Worm (Caenorhabditis elegans) whole organism, L3 larva: Measurements from ENCODE around the gene vha-13.

ENCODE experiments used
- R02D3.7 ChIP-seq: fragments of 150-350 bp; optimal IDR thresholded peaks from 2 replicates; lab custom pipeline; 2014; ENCODE audit warnings: missing biosample characterization, missing genetic modification characterization
- ZK546.5 ChIP-seq: sonication (generic microtip); optimal IDR thresholded peaks from 2 replicates; lab custom pipeline; 2017; ENCODE audit warnings: missing biosample characterization, missing genetic modification characterization
- aly-2 ChIP-seq: fragments of 150-350 bp; optimal IDR thresholded peaks from 2 replicates; lab custom pipeline; 2014; ENCODE audit warnings: missing biosample characterization, missing genetic modification characterization
- ama-1 ChIP-seq: fragments of 150-350 bp; optimal IDR thresholded peaks from 2 replicates; lab custom pipeline; 2018
- ceh-16 ChIP-seq: sonication (generic microtip); optimal IDR thresholded peaks from 2 replicates; lab custom pipeline; 2017; ENCODE audit warnings: missing biosample characterization, missing genetic modification characterization
- ceh-28 ChIP-seq: fragments of 150-350 bp; optimal IDR thresholded peaks from 2 replicates; lab custom pipeline; 2014; ENCODE audit warnings: missing biosample characterization, missing genetic modification reagents, missing genetic modification characterization
- ceh-82 ChIP-seq: fragments of 150-350 bp; optimal IDR thresholded peaks from 2 replicates; lab custom pipeline; 2014; ENCODE audit warnings: missing biosample characterization, missing genetic modification characterization
- ceh-9 ChIP-seq: sonication (generic microtip); optimal IDR thresholded peaks from 2 replicates; lab custom pipeline; 2018; ENCODE audit warnings: missing biosample characterization, missing genetic modification characterization
- daf-12 ChIP-seq: fragments of 150-350 bp; optimal IDR thresholded peaks from 2 replicates; lab custom pipeline; 2014; ENCODE audit warnings: missing biosample characterization, missing genetic modification reagents, missing genetic modification characterization
- egl-27 ChIP-seq: sonication (generic microtip); optimal IDR thresholded peaks from 4 replicates; lab custom pipeline; 2017; ENCODE audit warnings: missing biosample characterization, missing genetic modification reagents, missing genetic modification characterization
- egl-5 ChIP-seq: fragments of 150-350 bp; optimal IDR thresholded peaks from 2 replicates; lab custom pipeline; 2017; ENCODE audit warnings: missing biosample characterization, missing genetic modification reagents, missing genetic modification characterization, inconsistent platforms
- elt-1 ChIP-seq: fragments of 150-350 bp; optimal IDR thresholded peaks from 2 replicates; lab custom pipeline; 2014; ENCODE audit warnings: missing biosample characterization, missing genetic modification characterization
- elt-2 ChIP-seq: sonication (generic microtip); optimal IDR thresholded peaks from 2 replicates; lab custom pipeline; 2016; ENCODE audit warnings: missing genetic modification reagents, mild to moderate bottlenecking, missing genetic modification characterization, missing compliant biosample characterization
- elt-3 ChIP-seq, 3 experiments: fragments of 150-350 bp in 1 of 3; sonication (generic microtip) in 2 of 3; optimal IDR thresholded peaks; 2 replicates in 2 of 3; 4 replicates in 1 of 3; lab custom pipeline; 2014 to 2017; ENCODE audit warnings: missing biosample characterization in 3 of 3, missing genetic modification characterization in 3 of 3
- eor-1 ChIP-seq, 2 experiments: fragments of 150-350 bp; optimal IDR thresholded peaks; 2 replicates each; lab custom pipeline; 2014 to 2018; ENCODE audit warnings: missing biosample characterization in 2 of 2, missing genetic modification characterization in 2 of 2
- fkh-10 ChIP-seq: sonication (generic microtip); optimal IDR thresholded peaks from 2 replicates; lab custom pipeline; 2017; ENCODE audit warnings: missing biosample characterization, missing genetic modification reagents, missing genetic modification characterization
- fkh-2 ChIP-seq: fragments of 150-350 bp; optimal IDR thresholded peaks from 2 replicates; lab custom pipeline; 2014; ENCODE audit warnings: missing biosample characterization, missing genetic modification reagents, missing genetic modification characterization
- fos-1 ChIP-seq: fragments of 150-350 bp; optimal IDR thresholded peaks from 2 replicates; lab custom pipeline; 2014; ENCODE audit warnings: missing biosample characterization, missing genetic modification characterization
- hmg-11 ChIP-seq: sonication (generic microtip); optimal IDR thresholded peaks from 2 replicates; lab custom pipeline; 2016; ENCODE audit warnings: missing genetic modification characterization, missing compliant biosample characterization
- jun-1 ChIP-seq: fragments of 150-350 bp; optimal IDR thresholded peaks from 2 replicates; lab custom pipeline; 2014; ENCODE audit warnings: missing biosample characterization, missing genetic modification reagents, missing genetic modification characterization
- lin-15B ChIP-seq: fragments of 150-350 bp; optimal IDR thresholded peaks from 2 replicates; lab custom pipeline; 2014; ENCODE audit warnings: missing biosample characterization, missing genetic modification characterization
- lin-39 ChIP-seq: fragments of 150-350 bp; optimal IDR thresholded peaks from 2 replicates; lab custom pipeline; 2018; ENCODE audit warnings: missing biosample characterization, missing genetic modification reagents, missing genetic modification characterization
- lsy-12 ChIP-seq: sonication (generic microtip); optimal IDR thresholded peaks from 2 replicates; lab custom pipeline; 2016; ENCODE audit warnings: mild to moderate bottlenecking, missing genetic modification characterization, missing compliant biosample characterization
- mdl-1 ChIP-seq: fragments of 150-350 bp; optimal IDR thresholded peaks from 2 replicates; lab custom pipeline; 2014; ENCODE audit warnings: missing biosample characterization, missing genetic modification characterization
- mml-1 ChIP-seq: fragments of 150-350 bp; sonication (generic microtip); optimal IDR thresholded peaks from 3 replicates; lab custom pipeline; 2014; ENCODE audit warnings: missing biosample characterization, missing genetic modification characterization
- nfya-1 ChIP-seq: sonication (generic microtip); optimal IDR thresholded peaks from 2 replicates; lab custom pipeline; 2017; ENCODE audit warnings: missing genetic modification characterization, mild to moderate bottlenecking, missing compliant biosample characterization, antibody characterized with exemption, moderate library complexity; ENCODE audit not compliant: insufficient read depth
- nhr-11 ChIP-seq: fragments of 150-350 bp; optimal IDR thresholded peaks from 2 replicates; lab custom pipeline; 2014; ENCODE audit warnings: missing biosample characterization, missing genetic modification characterization
- nhr-12 ChIP-seq: fragments of 150-350 bp; optimal IDR thresholded peaks from 2 replicates; lab custom pipeline; 2014; ENCODE audit warnings: missing biosample characterization, missing genetic modification characterization
- nhr-23 ChIP-seq: fragments of 150-350 bp; optimal IDR thresholded peaks from 2 replicates; lab custom pipeline; 2014; ENCODE audit warnings: missing biosample characterization, missing genetic modification reagents, missing genetic modification characterization
- nhr-237 ChIP-seq: fragments of 150-350 bp; optimal IDR thresholded peaks from 2 replicates; lab custom pipeline; 2014; ENCODE audit warnings: missing biosample characterization, missing genetic modification characterization
- nhr-25 ChIP-seq: sonication (generic microtip); optimal IDR thresholded peaks from 2 replicates; lab custom pipeline; 2017; ENCODE audit warnings: missing biosample characterization, missing genetic modification characterization
- nhr-28 ChIP-seq: fragments of 150-350 bp; optimal IDR thresholded peaks from 2 replicates; lab custom pipeline; 2014; ENCODE audit warnings: missing biosample characterization, missing genetic modification characterization
- nhr-43 ChIP-seq: sonication (generic microtip); optimal IDR thresholded peaks from 2 replicates; lab custom pipeline; 2016; ENCODE audit warnings: mild to moderate bottlenecking, missing genetic modification characterization, missing compliant biosample characterization; ENCODE audit not compliant: poor library complexity, severe bottlenecking
- nhr-67 ChIP-seq: fragments of 150-350 bp; optimal IDR thresholded peaks from 2 replicates; lab custom pipeline; 2014; ENCODE audit warnings: missing biosample characterization, missing genetic modification characterization
- nhr-76 ChIP-seq: fragments of 150-350 bp; sonication (generic microtip); optimal IDR thresholded peaks from 5 replicates; lab custom pipeline; 2014; ENCODE audit warnings: missing biosample characterization, missing genetic modification characterization
- nhr-77 ChIP-seq: fragments of 150-350 bp; optimal IDR thresholded peaks from 2 replicates; lab custom pipeline; 2014; ENCODE audit warnings: missing biosample characterization, missing genetic modification characterization
- pha-4 ChIP-seq: fragments of 150-350 bp; optimal IDR thresholded peaks from 2 replicates; lab custom pipeline; 2014; ENCODE audit warnings: missing biosample characterization, missing genetic modification reagents, missing genetic modification characterization
- pqm-1 ChIP-seq: fragments of 150-350 bp; optimal IDR thresholded peaks from 2 replicates; lab custom pipeline; 2017; ENCODE audit warnings: missing biosample characterization, missing genetic modification characterization, inconsistent platforms
- sea-2 ChIP-seq: fragments of 150-350 bp; sonication (generic microtip); optimal IDR thresholded peaks from 4 replicates; lab custom pipeline; 2014; ENCODE audit warnings: missing biosample characterization, missing genetic modification reagents, missing genetic modification characterization
- skn-1 ChIP-seq: fragments of 150-350 bp; optimal IDR thresholded peaks from 2 replicates; lab custom pipeline; 2014; ENCODE audit warnings: missing biosample characterization, missing genetic modification characterization
- snpc-4 ChIP-seq: fragments of 150-350 bp; optimal IDR thresholded peaks from 2 replicates; lab custom pipeline; 2014; ENCODE audit warnings: missing biosample characterization, missing genetic modification characterization
- tbx-2 ChIP-seq: sonication (generic microtip); optimal IDR thresholded peaks from 2 replicates; lab custom pipeline; 2016; ENCODE audit warnings: mild to moderate bottlenecking, missing genetic modification characterization, missing compliant biosample characterization
- unc-39 ChIP-seq: sonication (generic microtip); optimal IDR thresholded peaks from 4 replicates; lab custom pipeline; 2017; ENCODE audit warnings: missing biosample characterization, missing genetic modification characterization
- unc-62 ChIP-seq: fragments of 150-350 bp; sonication (generic microtip); optimal IDR thresholded peaks from 4 replicates; lab custom pipeline; 2014; ENCODE audit warnings: missing biosample characterization, missing genetic modification reagents, missing genetic modification characterization
- zag-1 ChIP-seq: fragments of 150-350 bp; optimal IDR thresholded peaks from 2 replicates; lab custom pipeline; 2014; ENCODE audit warnings: missing biosample characterization, missing genetic modification characterization
- ztf-11 ChIP-seq: fragments of 150-350 bp; optimal IDR thresholded peaks from 2 replicates; lab custom pipeline; 2014; ENCODE audit warnings: missing biosample characterization, missing genetic modification characterization
- ztf-4 ChIP-seq: fragments of 150-350 bp; optimal IDR thresholded peaks from 2 replicates; lab custom pipeline; 2014; ENCODE audit warnings: missing biosample characterization, missing genetic modification characterization

The vha-13 gene

ce11 chrV:14347234-14347826 lies 4.2 kb upstream of the vha-13 start, which contains the start of gene cept-2 (continued):
- peak; percentile 76 for TF ChIP-seq fkh-10 (GFP tag; lab: Kevin White, UChicago)
- no peak for TF ChIP-seq fkh-2
- no peak for TF ChIP-seq ama-1 (lab: Kevin White, UChicago)
- TF ChIP-seq ztf-11, result no peak
- TF ChIP-seq sea-2 (GFP tag; lab: Kevin White, UChicago), result no peak
- TF ChIP-seq zag-1 (tag; lab: Kevin White, UChicago), result no peak

DNA sequence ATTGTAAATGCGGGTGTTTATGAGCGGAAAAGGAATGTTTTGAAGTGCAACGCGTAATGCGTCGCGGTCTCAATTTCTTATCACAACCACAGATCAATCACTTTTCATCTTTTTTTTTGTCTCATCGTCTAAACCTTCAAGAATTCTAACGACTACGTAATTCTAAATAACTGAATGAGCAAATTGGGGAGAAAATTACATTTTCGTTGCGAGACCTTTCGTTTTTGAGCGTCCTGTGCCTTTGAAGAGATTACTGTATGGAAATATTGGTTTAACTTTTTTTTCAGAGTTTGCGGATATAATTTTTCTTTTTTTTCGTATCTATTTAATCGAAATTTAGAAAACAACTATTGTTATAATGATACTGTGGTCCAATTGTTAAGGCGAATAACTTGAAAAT lies 1.0 kb upstream of the vha-13 start:
- no peak for TF ChIP-seq ztf-4 (tag; lab: Kevin White, UChicago)
- TF ChIP-seq nhr-237 (tag; lab: Kevin White, UChicago), result no peak

- TF ChIP-seq nfya-1 (tag; lab: Kevin White, UChicago), result peak; percentile 87
- no peak for TF ChIP-seq mml-1
- TF ChIP-seq nhr-76 (tag; lab: Kevin White, UChicago), result no peak
- TF ChIP-seq nhr-11, result no peak
- peak; percentile 26 for TF ChIP-seq pqm-1 (tag; lab: Kevin White, UChicago)
- TF ChIP-seq nhr-77 (tag; lab: Kevin White, UChicago), result no peak
- no peak for TF ChIP-seq ceh-28 (tag; lab: Kevin White, UChicago)
- no peak for TF ChIP-seq unc-62 (GFP tag; lab: Kevin White, UChicago)
- TF ChIP-seq nhr-67 (tag; lab: Kevin White, UChicago), result no peak
- TF ChIP-seq lin-15B, result peak; percentile 96
- TF ChIP-seq nhr-28 (tag; lab: Kevin White, UChicago), result no peak
- TF ChIP-seq lin-39, result peak; percentile 94
- TF ChIP-seq nhr-237 (tag; lab: Kevin White, UChicago), result no peak
- peak; percentile 82 for TF ChIP-seq elt-2 (tag; lab: Kevin White, UChicago)
- TF ChIP-seq skn-1 (tag; lab: Kevin White, UChicago), result peak; percentile 64
- no peak for TF ChIP-seq ztf-11
- TF ChIP-seq ama-1 (lab: Kevin White, UChicago), result peak; percentile 50
- TF ChIP-seq lsy-12 (tag; lab: Kevin White, UChicago), result peak; percentile 76
- TF ChIP-seq tbx-2 (tag; lab: Kevin White, UChicago), result peak; percentile 19
- peak; percentile 92 for TF ChIP-seq hmg-11 (tag; lab: Kevin White, UChicago)
- no peak for TF ChIP-seq ceh-9 (tag; lab: Kevin White, UChicago)
- no peak for TF ChIP-seq elt-1
- no peak for TF ChIP-seq egl-27 (tag; lab: Kevin White, UChicago)
- TF ChIP-seq daf-12 (tag; lab: Kevin White, UChicago), result no peak
- peak; percentile 60 for TF ChIP-seq jun-1
- peak; percentile 25 for TF ChIP-seq ceh-16 (tag; lab: Kevin White, UChicago)
- peak in 1 of 3 experiments; percentile 11 for TF ChIP-seq elt-3 (tag; optimal IDR thresholded peaks at IDR 0.05; lab: Kevin White, UChicago)
- no peak for TF ChIP-seq ZK546.5 (tag; lab: Kevin White, UChicago)
- TF ChIP-seq fkh-10 (GFP tag; lab: Kevin White, UChicago), result peak; percentile 10
- peak; percentile 86 for TF ChIP-seq nhr-25 (tag; lab: Kevin White, UChicago)
- TF ChIP-seq sea-2 (GFP tag; lab: Kevin White, UChicago), result no peak
- peak; percentile 46 for TF ChIP-seq nhr-43 (tag; lab: Kevin White, UChicago)
- TF ChIP-seq snpc-4 (tag; lab: Kevin White, UChicago), result peak; percentile 89
- TF ChIP-seq mdl-1 (tag; lab: Kevin White, UChicago), result no peak
- no peak for TF ChIP-seq egl-5
- TF ChIP-seq eor-1 (tag; optimal IDR thresholded peaks at IDR 0.05; lab: Kevin White, UChicago), result no peak
- TF ChIP-seq nhr-23, result peak; percentile 74
- no peak for TF ChIP-seq unc-39 (tag; lab: Kevin White, UChicago)
- TF ChIP-seq ceh-82 (tag; lab: Kevin White, UChicago), result no peak
- TF ChIP-seq ztf-4 (tag; lab: Kevin White, UChicago), result no peak
- TF ChIP-seq pha-4, result peak; percentile 68
- no peak for TF ChIP-seq zag-1 (tag; lab: Kevin White, UChicago)
- no peak for TF ChIP-seq fkh-2
- TF ChIP-seq nhr-12 (tag; lab: Kevin White, UChicago), result no peak
- TF ChIP-seq R02D3.7 (tag; lab: Kevin White, UChicago), result no peak
- no peak for TF ChIP-seq fos-1 (tag; lab: Kevin White, UChicago)
- no peak for TF ChIP-seq aly-2
Observed at ce11 chrV:14350949-14351348, 560 bp upstream of the vha-13 start.
